Worm (Caenorhabditis elegans): Measurements from ENCODE around the gene F01D5.5.
A peak's percentile ranks its signal among the peaks of the same experiment; 100 is the strongest.

Gene F01D5.5

ce11 chrII:13962319-13962718 lies 39.8 kb downstream of the F01D5.5 start, which contains the start of gene rpi-1:
TSS of gene rpi-1 (minus strand) at chrII:13962419.
- no peak for TF ChIP-seq dpff-1 (tag; optimal IDR thresholded peaks at IDR 0.05)

- peak; percentile 68 for TF ChIP-seq zfh-2 (GFP tag; conservative IDR thresholded peaks at IDR 0.05)
- TF ChIP-seq dpl-1 (GFP tag; optimal IDR thresholded peaks at IDR 0.05) = no peak
These were observed 40.5 kb downstream of the F01D5.5 start for ce11 chrII:13961567-13961966.

DNA sequence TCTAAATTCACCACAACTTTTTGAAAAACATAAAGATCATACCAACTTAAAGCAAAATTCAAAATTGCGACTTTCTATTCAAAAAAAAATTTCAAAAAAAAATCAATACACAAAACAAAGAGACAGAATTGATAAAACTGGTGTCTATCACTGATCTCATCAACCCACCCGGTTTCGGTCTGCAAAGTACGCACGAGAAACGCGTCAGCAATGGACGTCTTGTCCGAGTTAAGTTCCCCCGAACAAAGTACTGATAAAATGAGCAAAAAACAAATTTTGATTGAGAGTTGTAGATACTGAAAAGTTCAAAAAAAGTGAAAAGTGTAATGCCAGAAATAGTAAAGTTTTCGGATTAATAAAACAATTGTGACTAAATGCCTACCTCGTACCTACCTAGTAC lies 43.7 kb downstream of the F01D5.5 start:
- TF ChIP-seq cebp-1 (GFP tag; IDR thresholded peaks at IDR 0.05) = no peak
- peak; percentile 18 for TF ChIP-seq cebp-1 (tag; optimal IDR thresholded peaks at IDR 0.05)
- TF ChIP-seq C17E4.6 (GFP tag; IDR thresholded peaks at IDR 0.05) = no peak
- peak; percentile 80 for TF ChIP-seq ztf-18 (tag; optimal IDR thresholded peaks at IDR 0.05)
- TF ChIP-seq mcd-1 (GFP tag; IDR thresholded peaks at IDR 0.05) = 0 out of 2 replicates have a peak, but pooled peaks have one; percentile 14
- TF ChIP-seq sdz-38 (tag; optimal IDR thresholded peaks at IDR 0.05) = no peak
- TF ChIP-seq nhr-80 (tag; optimal IDR thresholded peaks at IDR 0.05) = peak; percentile 76

DNA sequence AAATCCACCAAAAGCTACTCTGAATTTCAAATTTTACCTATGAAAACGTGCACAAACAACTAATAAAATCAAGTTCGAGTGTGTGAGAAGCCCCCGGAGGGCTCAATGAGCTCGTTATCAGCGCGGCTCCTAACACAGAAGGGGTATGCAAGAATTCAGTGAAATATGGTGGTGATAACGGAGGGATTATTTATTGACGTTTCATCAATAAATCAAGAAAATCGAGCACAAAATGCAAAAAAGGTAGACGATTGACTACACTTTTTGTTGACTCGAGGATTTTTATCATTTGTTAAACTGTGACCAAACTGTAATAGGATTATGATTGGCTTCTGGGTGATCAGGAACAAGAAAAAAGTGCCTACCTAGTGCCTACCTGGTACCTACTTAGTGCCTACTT lies 44.7 kb downstream of the F01D5.5 start, which contains the start of gene zip-3:
zip-3 (minus strand) TSS at position 21 of the 400 bp plus-strand sequence.
- no peak for TF ChIP-seq ceh-58 (GFP tag; IDR thresholded peaks at IDR 0.05)
- no peak for TF ChIP-seq him-1 (tag; optimal IDR thresholded peaks at IDR 0.05)
- TF ChIP-seq nhr-80 (tag; optimal IDR thresholded peaks at IDR 0.05) = peak; percentile 64
- TF ChIP-seq dpff-1 (tag; optimal IDR thresholded peaks at IDR 0.05) = no peak
- no peak for TF ChIP-seq rec-8 (tag; optimal IDR thresholded peaks at IDR 0.05)
- TF ChIP-seq rcor-1 (GFP tag; IDR thresholded peaks at IDR 0.05) = no peak
- no peak for TF ChIP-seq madf-3 (GFP tag; IDR thresholded peaks at IDR 0.05)

DNA sequence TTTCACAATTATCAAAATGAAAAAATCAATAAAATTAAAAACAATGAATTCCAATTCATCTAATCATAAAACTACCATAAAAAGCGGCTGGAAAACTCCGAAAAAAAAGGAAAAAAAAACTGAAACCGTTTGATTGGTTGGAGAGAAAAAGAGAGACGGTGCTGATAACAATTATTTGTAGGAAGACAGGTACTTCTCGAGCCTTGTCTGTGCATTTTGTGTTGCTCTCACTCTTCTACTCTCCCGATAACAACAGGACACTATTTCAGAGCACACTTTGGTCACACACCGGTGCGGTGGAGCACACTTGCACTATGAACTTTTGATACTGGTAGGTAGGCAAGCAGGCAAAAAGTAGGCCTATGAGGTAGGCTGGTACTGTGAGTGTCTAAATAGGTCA lies 45.6 kb downstream of the F01D5.5 start:
- TF ChIP-seq nhr-90 (tag; optimal IDR thresholded peaks at IDR 0.05) (peak; percentile 7), nfyb-1 (GFP tag; IDR thresholded peaks at IDR 0.05) (peak; percentile 81), tbp1 (GFP tag; optimal IDR thresholded peaks at IDR 0.05) (peak; percentile 18), ekl-4 (GFP tag; IDR thresholded peaks at IDR 0.05) (no peak), ets-4 (GFP tag; optimal IDR thresholded peaks at IDR 0.05) (no peak), bed-2 (GFP tag; IDR thresholded peaks at IDR 0.05) (no peak), Y79H2A.3 (GFP tag; conservative IDR thresholded peaks at IDR 0.05) (no peak), nhr-80 (tag; optimal IDR thresholded peaks at IDR 0.05) (peak; percentile 92), athp-1 (tag; optimal IDR thresholded peaks at IDR 0.05) (no peak), chd-7 (tag; optimal IDR thresholded peaks at IDR 0.05) (peak; percentile 3), B0035.1 (tag; optimal IDR thresholded peaks at IDR 0.05) (no peak), B0336.3 (GFP tag; IDR thresholded peaks at IDR 0.05) (0 out of 2 replicates have a peak, but pooled peaks have one; percentile 27), dox-1 (GFP tag; IDR thresholded peaks at IDR 0.05) (peak; percentile 62; the same call in 1 of the 2 replicates), unc-62 (GFP tag; optimal IDR thresholded peaks at IDR 0.05) (no peak), egl-18 (GFP tag; IDR thresholded peaks at IDR 0.05) (no peak), madf-10 (tag; optimal IDR thresholded peaks at IDR 0.05) (no peak), cebp-1 (GFP tag; IDR thresholded peaks at IDR 0.05) (peak; percentile 40; the same call in 1 of the 2 replicates), cebp-1 (tag; optimal IDR thresholded peaks at IDR 0.05) (peak; percentile 48), F57A8.1 (GFP tag; optimal IDR thresholded peaks at IDR 0.05) (no peak), mcd-1 (GFP tag; IDR thresholded peaks at IDR 0.05) (peak; percentile 62), ztf-22 (GFP tag; optimal IDR thresholded peaks at IDR 0.05) (peak; percentile 40), madf-8 (GFP tag; conservative IDR thresholded peaks at IDR 0.05) (no peak), lir-1 (GFP tag; conservative IDR thresholded peaks at IDR 0.05) (no peak), lsy-27 (tag; optimal IDR thresholded peaks at IDR 0.05; ENCODE audit: borderline replicate concordance, insufficient read depth) (no peak), Y53G8AR.9 (GFP tag; conservative IDR thresholded peaks at IDR 0.05) (no peak), F10E7.11 (tag; optimal IDR thresholded peaks at IDR 0.05) (no peak), K11D2.4 (GFP tag; IDR thresholded peaks at IDR 0.05) (no peak), gei-17 (GFP tag; optimal IDR thresholded peaks at IDR 0.05) (no peak), attf-5 (GFP tag; optimal IDR thresholded peaks at IDR 0.05) (peak; percentile 35), attf-6 (GFP tag; IDR thresholded peaks at IDR 0.05) (no peak), attf-3 (GFP tag; conservative IDR thresholded peaks at IDR 0.05) (no peak)
